Fruit fly (Drosophila melanogaster) whole organism, pupa: ENCODE measurements around the gene COX8.

Source experiments
- EcR ChIP-seq: fragments of 200-800 bp; sonication (Bioruptor generic); optimal IDR thresholded peaks from 3 replicates; lab custom pipeline; 2019; ENCODE audit warnings: missing biosample characterization, missing genetic modification characterization, mild to moderate bottlenecking, moderate library complexity, missing genetic modification reagents
- Pif1B ChIP-seq: fragments of 200-800 bp; sonication (Bioruptor generic); optimal IDR thresholded peaks from 3 replicates; lab custom pipeline; 2016; ENCODE audit warnings: missing biosample characterization, missing genetic modification characterization

dm6 chr3L:21534360-21534759 lies 4.9 kb downstream of the COX8 start, which contains the start of gene ppk5:
- TF ChIP-seq EcR (GFP tag; lab: Kevin White, UChicago): no peak
- no peak for TF ChIP-seq Pif1B (GFP tag; lab: Kevin White, UChicago)
